Worm (Caenorhabditis elegans): ENCODE data around the gene F54F7.3.

The F54F7.3 gene

ce11 chrX:11850082-11850481 is at the start of gene F54F7.3:
Gene F54F7.3, minus strand, starts transcription at chrX:11850182.
- TF ChIP-seq aly-2 (tag; optimal IDR thresholded peaks at IDR 0.05) = no peak
- no peak for TF ChIP-seq nhr-6 (tag; optimal IDR thresholded peaks at IDR 0.05)
- TF ChIP-seq egl-27 (tag; optimal IDR thresholded peaks at IDR 0.05) = no peak
- no peak for TF ChIP-seq ama-1 (optimal IDR thresholded peaks at IDR 0.05)
- no peak for TF ChIP-seq nhr-11 (tag; optimal IDR thresholded peaks at IDR 0.05)
- no peak for TF ChIP-seq mdl-1 (tag; optimal IDR thresholded peaks at IDR 0.05)
- no peak for TF ChIP-seq gmeb-1 (tag; optimal IDR thresholded peaks at IDR 0.05)
- TF ChIP-seq sma-3 (GFP tag; optimal IDR thresholded peaks at IDR 0.05) = no peak
- no peak for TF ChIP-seq nhr-25 (tag; optimal IDR thresholded peaks at IDR 0.05)
- TF ChIP-seq ceh-82 (tag; optimal IDR thresholded peaks at IDR 0.05) = no peak
- TF ChIP-seq crh-2 (tag; optimal IDR thresholded peaks at IDR 0.05) = no peak
- TF ChIP-seq ztf-1 (GFP tag; conservative IDR thresholded peaks at IDR 0.05) = no peak

DNA sequence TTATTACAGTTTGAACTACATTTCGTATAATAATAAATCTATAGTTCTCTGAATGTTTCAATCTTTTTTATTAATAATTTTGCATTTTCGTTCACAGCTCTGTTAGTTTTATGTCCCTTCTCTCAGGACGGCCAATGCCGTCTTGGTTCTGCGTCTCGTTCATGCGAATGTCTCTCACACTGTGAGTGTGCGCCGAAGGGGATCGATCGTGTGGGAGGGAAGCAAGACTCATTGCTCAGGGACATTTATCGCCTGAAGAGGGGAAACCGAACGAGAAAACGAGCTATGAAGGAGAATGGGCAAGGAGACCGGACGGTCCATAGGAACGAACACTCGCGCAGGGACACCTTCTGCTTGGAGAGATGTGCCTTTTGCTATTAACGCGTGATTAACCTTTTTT is 49.0 kb upstream of the F54F7.3 start:
- TF ChIP-seq nhr-11 (tag; optimal IDR thresholded peaks at IDR 0.05) = no peak
- no peak for TF ChIP-seq nhr-23 (tag; optimal IDR thresholded peaks at IDR 0.05)
- no peak for TF ChIP-seq nhr-129 (tag; optimal IDR thresholded peaks at IDR 0.05)
- no peak for TF ChIP-seq nhr-10 (tag; optimal IDR thresholded peaks at IDR 0.05)
- TF ChIP-seq sem-4 (tag; optimal IDR thresholded peaks at IDR 0.05) = no peak
- TF ChIP-seq mab-5 (tag; optimal IDR thresholded peaks at IDR 0.05) = peak; percentile 1

DNA sequence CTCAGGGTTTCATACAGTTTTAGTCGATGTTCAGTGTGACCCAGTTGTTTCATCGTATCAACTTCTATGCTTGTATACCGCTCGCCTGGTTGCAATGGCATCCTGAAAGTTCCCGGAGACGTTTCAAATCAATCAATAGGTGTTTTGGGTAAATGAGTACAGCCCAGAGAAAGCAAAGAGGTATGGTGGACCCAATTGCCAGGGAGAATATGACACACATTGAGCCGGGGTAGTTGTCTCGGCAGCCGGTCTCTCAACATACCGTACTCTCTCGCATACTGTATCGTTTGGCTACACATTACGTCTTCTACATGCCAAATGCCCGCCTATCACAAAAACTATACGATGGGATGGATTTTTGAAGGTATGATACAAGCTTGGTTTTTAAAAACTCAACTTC is 48.1 kb upstream of the F54F7.3 start, which contains the start of gene Y62H9A.9:
TSS of gene Y62H9A.9 (minus strand) at position 101 of the 400 bp plus-strand sequence.
- no peak for TF ChIP-seq lin-39 (tag; optimal IDR thresholded peaks at IDR 0.05)
- no peak for TF ChIP-seq lin-11 (tag; optimal IDR thresholded peaks at IDR 0.05)
- no peak for TF ChIP-seq zag-1 (tag; optimal IDR thresholded peaks at IDR 0.05)
- TF ChIP-seq mab-5 (tag; optimal IDR thresholded peaks at IDR 0.05) = no peak

DNA sequence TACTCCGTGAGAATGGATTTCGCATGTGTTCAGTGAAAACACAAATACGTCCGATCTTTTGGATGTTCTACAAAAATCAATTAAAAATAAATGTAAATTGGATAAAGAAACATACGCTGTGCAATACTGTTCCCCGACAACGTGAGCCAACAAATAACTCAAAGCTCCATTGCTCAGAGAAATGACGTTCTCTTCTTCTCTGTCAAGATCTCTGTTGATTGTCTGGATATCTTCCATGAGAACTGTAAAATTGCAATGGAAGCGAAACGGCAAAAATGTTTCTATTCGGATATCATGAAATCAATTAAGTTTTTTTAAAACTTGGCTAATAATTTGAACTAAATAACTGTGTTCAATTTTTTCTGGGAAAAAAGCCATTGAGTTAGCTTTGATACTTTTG is 46.7 kb upstream of the F54F7.3 start:
- TF ChIP-seq R02D3.7 (tag; optimal IDR thresholded peaks at IDR 0.05) (no peak), egl-27 (tag; optimal IDR thresholded peaks at IDR 0.05) (no peak)

DNA sequence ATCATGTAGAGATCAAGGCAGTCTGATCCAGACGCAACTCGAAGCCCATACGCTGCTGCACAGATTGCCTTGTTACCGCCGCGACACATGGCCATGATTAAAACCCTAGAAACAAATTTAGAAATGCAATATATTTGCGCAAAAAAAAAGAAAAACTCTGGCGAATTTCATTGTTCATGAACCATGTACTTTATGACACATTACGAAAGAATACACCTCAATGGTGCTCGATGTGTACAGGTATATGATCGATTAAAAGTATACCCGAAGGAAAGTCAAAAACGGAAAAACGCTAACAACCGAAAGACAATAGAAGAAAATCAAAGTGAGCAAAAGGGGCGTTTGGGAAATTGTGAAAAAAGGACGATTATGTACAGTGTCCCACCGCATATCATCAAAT is 42.3 kb upstream of the F54F7.3 start, which contains the start of gene Y62H9A.8:
TSS of gene Y62H9A.8 (minus strand) at position 101 of the 400 bp plus-strand sequence.
- TF ChIP-seq dmd-4 (tag; optimal IDR thresholded peaks at IDR 0.05) (no peak), ama-1 (optimal IDR thresholded peaks at IDR 0.05) (no peak), nhr-21 (tag; optimal IDR thresholded peaks at IDR 0.05) (no peak), R02D3.7 (tag; optimal IDR thresholded peaks at IDR 0.05) (no peak), ztf-4 (tag; optimal IDR thresholded peaks at IDR 0.05) (no peak), ztf-11 (tag; optimal IDR thresholded peaks at IDR 0.05) (no peak), lsy-2 (tag; optimal IDR thresholded peaks at IDR 0.05) (no peak), sma-9 (GFP tag; optimal IDR thresholded peaks at IDR 0.05) (no peak), sma-9 (tag; optimal IDR thresholded peaks at IDR 0.05) (no peak), aly-2 (tag; optimal IDR thresholded peaks at IDR 0.05) (no peak), ceh-16 (tag; optimal IDR thresholded peaks at IDR 0.05) (no peak), snpc-4 (tag; optimal IDR thresholded peaks at IDR 0.05) (no peak), ZK546.5 (tag; optimal IDR thresholded peaks at IDR 0.05) (no peak), elt-3 (tag; optimal IDR thresholded peaks at IDR 0.05) (no peak), peb-1 (tag; optimal IDR thresholded peaks at IDR 0.05) (no peak), nhr-10 (tag; optimal IDR thresholded peaks at IDR 0.05) (no peak), zag-1 (tag; optimal IDR thresholded peaks at IDR 0.05) (no peak), egl-27 (tag; optimal IDR thresholded peaks at IDR 0.05) (no peak)

ce11 chrX:11885577-11885976 is 35.6 kb upstream of the F54F7.3 start, which contains the start of gene Y62H9A.7:
Gene Y62H9A.7, minus strand, starts transcription at chrX:11885677.
- TF ChIP-seq egl-27 (tag; optimal IDR thresholded peaks at IDR 0.05) = no peak
- TF ChIP-seq mbf-1 (tag; optimal IDR thresholded peaks at IDR 0.05) = no peak

Measured in whole organism, L2 larva.